Worm (Caenorhabditis elegans): ENCODE data around the gene Y71H2AM.14.

Y71H2AM.14 gene

ce11 chrIII:2785840-2786239 is 39.4 kb upstream of the Y71H2AM.14 start, which contains the start of gene Y71H2AM.20 (continued):
- TF ChIP-seq nhr-23 (tag; optimal IDR thresholded peaks at IDR 0.05) (no peak), nhr-10 (tag; optimal IDR thresholded peaks at IDR 0.05) (peak; percentile 38), ceh-16 (tag; optimal IDR thresholded peaks at IDR 0.05) (peak; percentile 44), C34F6.9 (tag; optimal IDR thresholded peaks at IDR 0.05) (peak; percentile 99), F13H6.1 (tag; optimal IDR thresholded peaks at IDR 0.05) (peak; percentile 93), fos-1 (tag; optimal IDR thresholded peaks at IDR 0.05) (peak; percentile 98), nhr-12 (tag; optimal IDR thresholded peaks at IDR 0.05) (peak; percentile 49), mbf-1 (tag; optimal IDR thresholded peaks at IDR 0.05) (no peak), sma-3 (GFP tag; optimal IDR thresholded peaks at IDR 0.05) (peak; percentile 96), dmd-4 (tag; optimal IDR thresholded peaks at IDR 0.05) (no peak), nhr-77 (tag; optimal IDR thresholded peaks at IDR 0.05) (peak; percentile 85), nhr-21 (tag; optimal IDR thresholded peaks at IDR 0.05) (peak; percentile 93), unc-39 (tag; optimal IDR thresholded peaks at IDR 0.05) (no peak), lsy-2 (tag; optimal IDR thresholded peaks at IDR 0.05) (peak; percentile 92 to 98), ZK546.5 (tag; optimal IDR thresholded peaks at IDR 0.05) (peak; percentile 60), nhr-129 (tag; optimal IDR thresholded peaks at IDR 0.05) (peak; percentile 94), lin-39 (tag; optimal IDR thresholded peaks at IDR 0.05) (no peak), sem-4 (tag; optimal IDR thresholded peaks at IDR 0.05) (peak; percentile 97), elt-1 (tag; optimal IDR thresholded peaks at IDR 0.05) (no peak), mab-5 (tag; optimal IDR thresholded peaks at IDR 0.05) (peak; percentile 88), unc-55 (GFP tag; optimal IDR thresholded peaks at IDR 0.05) (peak; percentile 99), egl-27 (tag; optimal IDR thresholded peaks at IDR 0.05) (peak; percentile 78), peb-1 (tag; optimal IDR thresholded peaks at IDR 0.05) (no peak)

- no peak for TF ChIP-seq mbf-1 (tag; optimal IDR thresholded peaks at IDR 0.05)
- TF ChIP-seq nhr-12 (tag; optimal IDR thresholded peaks at IDR 0.05) = no peak
- TF ChIP-seq nhr-25 (tag; optimal IDR thresholded peaks at IDR 0.05) = no peak
- no peak for TF ChIP-seq lin-13 (GFP tag; optimal IDR thresholded peaks at IDR 0.05)
- no peak for TF ChIP-seq ztf-1 (GFP tag; conservative IDR thresholded peaks at IDR 0.05)
- TF ChIP-seq sem-4 (tag; optimal IDR thresholded peaks at IDR 0.05) = no peak
These were observed 35.4 kb upstream of the Y71H2AM.14 start for ce11 chrIII:2781833-2782232.

- no peak for TF ChIP-seq dmd-4 (tag; optimal IDR thresholded peaks at IDR 0.05)
- TF ChIP-seq nhr-21 (tag; optimal IDR thresholded peaks at IDR 0.05) = no peak
- peak; percentile 61 for TF ChIP-seq C34F6.9 (tag; optimal IDR thresholded peaks at IDR 0.05)
- peak; percentile 69 for TF ChIP-seq unc-55 (GFP tag; optimal IDR thresholded peaks at IDR 0.05)
- TF ChIP-seq lsy-2 (tag; optimal IDR thresholded peaks at IDR 0.05) = peak; percentile 97 to 99
- TF ChIP-seq skn-1 (tag; optimal IDR thresholded peaks at IDR 0.05) = no peak
- TF ChIP-seq lin-13 (GFP tag; optimal IDR thresholded peaks at IDR 0.05) = peak; percentile 63
- peak; percentile 20 for TF ChIP-seq sma-3 (GFP tag; optimal IDR thresholded peaks at IDR 0.05)
- peak; percentile 8 for TF ChIP-seq fos-1 (tag; optimal IDR thresholded peaks at IDR 0.05)
- TF ChIP-seq lin-11 (tag; optimal IDR thresholded peaks at IDR 0.05) = no peak
- no peak for TF ChIP-seq mdl-1 (tag; optimal IDR thresholded peaks at IDR 0.05)
- no peak for TF ChIP-seq nhr-237 (tag; optimal IDR thresholded peaks at IDR 0.05)
- no peak for TF ChIP-seq sem-4 (tag; optimal IDR thresholded peaks at IDR 0.05)
- no peak for TF ChIP-seq ama-1 (optimal IDR thresholded peaks at IDR 0.05)
- TF ChIP-seq elt-3 (tag; optimal IDR thresholded peaks at IDR 0.05) = no peak
- TF ChIP-seq crh-2 (tag; optimal IDR thresholded peaks at IDR 0.05) = peak; percentile 25
- no peak for TF ChIP-seq Y55F3AM.14 (GFP tag; optimal IDR thresholded peaks at IDR 0.05)
- no peak for TF ChIP-seq nhr-6 (tag; optimal IDR thresholded peaks at IDR 0.05)
- TF ChIP-seq nhr-12 (tag; optimal IDR thresholded peaks at IDR 0.05) = no peak
- TF ChIP-seq gmeb-1 (tag; optimal IDR thresholded peaks at IDR 0.05) = peak; percentile 52
- peak; percentile 38 for TF ChIP-seq nhr-25 (tag; optimal IDR thresholded peaks at IDR 0.05)
- TF ChIP-seq lin-39 (tag; optimal IDR thresholded peaks at IDR 0.05) = no peak
- peak; percentile 71 for TF ChIP-seq blmp-1 (tag; optimal IDR thresholded peaks at IDR 0.05; ENCODE audit: insufficient read depth)
These were observed 34.3 kb upstream of the Y71H2AM.14 start, which contains the start of gene Y71H2AM.6 for ce11 chrIII:2780793-2781192. Gene Y71H2AM.6 (plus strand): TSS chrIII:2781056.

- TF ChIP-seq fos-1 (tag; optimal IDR thresholded peaks at IDR 0.05) = no peak
- TF ChIP-seq unc-62 (GFP tag; optimal IDR thresholded peaks at IDR 0.05) = no peak
- TF ChIP-seq F13H6.1 (tag; optimal IDR thresholded peaks at IDR 0.05) = no peak
- TF ChIP-seq nhr-6 (tag; optimal IDR thresholded peaks at IDR 0.05) = no peak
- TF ChIP-seq gmeb-1 (tag; optimal IDR thresholded peaks at IDR 0.05) = no peak
- no peak for TF ChIP-seq lin-11 (tag; optimal IDR thresholded peaks at IDR 0.05)
- no peak for TF ChIP-seq sem-4 (tag; optimal IDR thresholded peaks at IDR 0.05)
- no peak for TF ChIP-seq ama-1 (optimal IDR thresholded peaks at IDR 0.05)
- TF ChIP-seq nhr-11 (tag; optimal IDR thresholded peaks at IDR 0.05) = no peak
- no peak for TF ChIP-seq nhr-237 (tag; optimal IDR thresholded peaks at IDR 0.05)
- TF ChIP-seq nhr-12 (tag; optimal IDR thresholded peaks at IDR 0.05) = no peak
- TF ChIP-seq R02D3.7 (tag; optimal IDR thresholded peaks at IDR 0.05) = no peak
- no peak for TF ChIP-seq sma-3 (GFP tag; optimal IDR thresholded peaks at IDR 0.05)
- peak; percentile 40 for TF ChIP-seq crh-2 (tag; optimal IDR thresholded peaks at IDR 0.05)
- no peak for TF ChIP-seq alr-1 (tag; optimal IDR thresholded peaks at IDR 0.05)
- TF ChIP-seq ztf-4 (tag; optimal IDR thresholded peaks at IDR 0.05) = no peak
- TF ChIP-seq nhr-77 (tag; optimal IDR thresholded peaks at IDR 0.05) = no peak
- TF ChIP-seq C34F6.9 (tag; optimal IDR thresholded peaks at IDR 0.05) = peak; percentile 14
- TF ChIP-seq lsy-2 (tag; optimal IDR thresholded peaks at IDR 0.05) = no peak
- no peak for TF ChIP-seq nhr-21 (tag; optimal IDR thresholded peaks at IDR 0.05)
- TF ChIP-seq blmp-1 (tag; optimal IDR thresholded peaks at IDR 0.05; ENCODE audit: insufficient read depth) = no peak
- TF ChIP-seq Y55F3AM.14 (GFP tag; optimal IDR thresholded peaks at IDR 0.05) = no peak
- TF ChIP-seq dmd-4 (tag; optimal IDR thresholded peaks at IDR 0.05) = no peak
- TF ChIP-seq mdl-1 (tag; optimal IDR thresholded peaks at IDR 0.05) = peak in 1 of 2 experiments; percentile 19
- TF ChIP-seq unc-39 (tag; optimal IDR thresholded peaks at IDR 0.05) = no peak
- TF ChIP-seq unc-55 (GFP tag; optimal IDR thresholded peaks at IDR 0.05) = peak; percentile 30
These were observed 33.8 kb upstream of the Y71H2AM.14 start for ce11 chrIII:2780283-2780682.
